Worm (Caenorhabditis elegans): ENCODE results near the gene dmd-8.

- no peak for TF ChIP-seq ama-1 (optimal IDR thresholded peaks at IDR 0.05)
- no peak for TF ChIP-seq tbx-37 (GFP tag; conservative IDR thresholded peaks at IDR 0.05)
- TF ChIP-seq hmbx-1 (tag; optimal IDR thresholded peaks at IDR 0.05), result no peak
- no peak for TF ChIP-seq aly-1 (tag; optimal IDR thresholded peaks at IDR 0.05)
- no peak for TF ChIP-seq tra-4 (tag; optimal IDR thresholded peaks at IDR 0.05)
- no peak for TF ChIP-seq ceh-36 (tag; optimal IDR thresholded peaks at IDR 0.05)
- TF ChIP-seq flt-1 (GFP tag; IDR thresholded peaks at IDR 0.05), result no peak
- TF ChIP-seq ceh-13 (GFP tag; optimal IDR thresholded peaks at IDR 0.05), result no peak
- no peak for TF ChIP-seq tbx-11 (GFP tag; IDR thresholded peaks at IDR 0.05)
Observed at ce11 chrV:304613-305012, 31.6 kb downstream of the dmd-8 start, which contains the start of gene F33E11.3.
